Fruit fly (Drosophila melanogaster): Measurements from ENCODE around the gene CG31697.
A peak's percentile ranks its signal among the peaks of the same experiment; 100 is the strongest.

Gene CG31697

DNA sequence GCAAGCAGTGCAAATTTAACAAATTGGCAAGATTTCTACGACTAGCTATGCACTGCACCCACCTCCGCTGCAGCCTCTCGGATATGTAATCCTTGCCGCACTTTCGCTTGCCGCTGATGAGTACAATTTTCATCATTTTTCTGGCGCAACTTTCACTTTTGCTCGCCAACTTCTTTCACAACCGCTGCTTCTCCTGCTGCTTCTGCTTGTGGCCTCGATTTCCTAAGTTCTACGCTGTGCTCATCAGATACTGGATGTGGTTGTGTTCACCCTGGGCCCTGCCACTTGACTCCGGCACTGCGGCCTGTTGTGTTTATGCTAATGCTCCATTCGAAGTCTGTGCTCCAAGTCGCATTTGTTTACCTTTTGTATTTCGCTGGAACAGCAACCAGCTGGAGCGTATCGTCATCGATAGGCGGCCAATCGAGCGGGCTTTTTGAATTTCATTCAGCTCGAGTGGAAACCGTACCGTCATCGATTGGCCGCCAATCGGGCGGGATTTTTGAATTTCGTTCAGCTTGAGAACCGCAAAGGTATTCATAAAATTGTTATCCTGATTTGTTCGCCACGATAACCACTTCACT lies 44.8 kb downstream of the CG31697 start, which contains the start of gene Pmvk (continued):
- no peak for TF ChIP-seq Fer3 (tag; optimal IDR thresholded peaks at IDR 0.05)
- TF ChIP-seq crp (GFP tag; optimal IDR thresholded peaks at IDR 0.05): peak in 1 of 2 experiments; percentile 87
- TF ChIP-seq CG11560 (tag; IDR thresholded peaks at IDR 0.05): no peak
- no peak for TF ChIP-seq B-H2 (GFP tag; optimal IDR thresholded peaks at IDR 0.05)
- TF ChIP-seq unc-4 (GFP tag; IDR thresholded peaks at IDR 0.05; ENCODE audit: partially characterized antibody): peak; percentile 67
- TF ChIP-seq MBD-R2 (GFP tag; IDR thresholded peaks at IDR 0.05): peak; percentile 71
- no peak for TF ChIP-seq twi (tag; optimal IDR thresholded peaks at IDR 0.05)
- TF ChIP-seq YL-1 (GFP tag; optimal IDR thresholded peaks at IDR 0.05): peak; percentile 26
- TF ChIP-seq CG13894 (tag; optimal IDR thresholded peaks at IDR 0.05): no peak
- peak; percentile 98 for TF ChIP-seq nerfin-2 (GFP tag; IDR thresholded peaks at IDR 0.05; ENCODE audit: partially characterized antibody)
- TF ChIP-seq Dref (GFP tag; IDR thresholded peaks at IDR 0.05): peak; percentile 93
- TF ChIP-seq knrl (GFP tag; IDR thresholded peaks at IDR 0.05; ENCODE audit: partially characterized antibody): peak; percentile 46; the same call in 2 of the 3 replicates
- TF ChIP-seq CG14667 (GFP tag; IDR thresholded peaks at IDR 0.05): no peak
- peak; percentile 52 for TF ChIP-seq CG1603 (tag; optimal IDR thresholded peaks at IDR 0.05)
- TF ChIP-seq zfh1 (GFP tag; IDR thresholded peaks at IDR 0.05): no peak
- TF ChIP-seq CG32532 (GFP tag; IDR thresholded peaks at IDR 0.05): no peak
- TF ChIP-seq CG12219 (GFP tag; optimal IDR thresholded peaks at IDR 0.05): no peak
- peak; percentile 85; the same call in 2 of the 3 replicates for TF ChIP-seq hb (GFP tag; IDR thresholded peaks at IDR 0.05; ENCODE audit: partially characterized antibody)
- TF ChIP-seq sob (GFP tag; IDR thresholded peaks at IDR 0.05): no peak
- TF ChIP-seq CkIIα-i1 (GFP tag; IDR thresholded peaks at IDR 0.05): no peak
- TF ChIP-seq CG15073 (GFP tag; optimal IDR thresholded peaks at IDR 0.05): no peak
- no peak for TF ChIP-seq dimm (GFP tag; IDR thresholded peaks at IDR 0.05)
- no peak for TF ChIP-seq CG17385 (GFP tag; optimal IDR thresholded peaks at IDR 0.05)
- TF ChIP-seq mld (GFP tag; IDR thresholded peaks at IDR 0.05; ENCODE audit: partially characterized antibody): peak; percentile 95
- peak; percentile 69 for TF ChIP-seq trem (tag; optimal IDR thresholded peaks at IDR 0.05)
- TF ChIP-seq jigr1 (GFP tag; IDR thresholded peaks at IDR 0.05): no peak
- TF ChIP-seq CG4404 (GFP tag; IDR thresholded peaks at IDR 0.05): no peak
- no peak for TF ChIP-seq zen (tag; optimal IDR thresholded peaks at IDR 0.05)
- TF ChIP-seq otp (GFP tag; IDR thresholded peaks at IDR 0.05): no peak
- no peak for TF ChIP-seq sim (GFP tag; IDR thresholded peaks at IDR 0.05)
- TF ChIP-seq Dfd (GFP tag; optimal IDR thresholded peaks at IDR 0.05): no peak
- no peak for TF ChIP-seq Hr51 (GFP tag; optimal IDR thresholded peaks at IDR 0.05)
- peak; percentile 73 for TF ChIP-seq Dll (GFP tag; IDR thresholded peaks at IDR 0.05; ENCODE audit: partially characterized antibody)
- TF ChIP-seq CG10366 (GFP tag; IDR thresholded peaks at IDR 0.05): no peak
- TF ChIP-seq ap (GFP tag; IDR thresholded peaks at IDR 0.05): no peak
- no peak for TF ChIP-seq CG6683 (GFP tag; optimal IDR thresholded peaks at IDR 0.05)
- TF ChIP-seq Doc3 (GFP tag; IDR thresholded peaks at IDR 0.05; ENCODE audit: partially characterized antibody): peak; percentile 65
- no peak for TF ChIP-seq CG7987 (GFP tag; optimal IDR thresholded peaks at IDR 0.05)
- TF ChIP-seq CG10979 (tag; optimal IDR thresholded peaks at IDR 0.05): no peak
- TF ChIP-seq danr (GFP tag; IDR thresholded peaks at IDR 0.05): no peak
- TF ChIP-seq CrebB (tag; optimal IDR thresholded peaks at IDR 0.05): no peak
- TF ChIP-seq Max (GFP tag; optimal IDR thresholded peaks at IDR 0.05): no peak
- no peak for TF ChIP-seq dati (GFP tag; IDR thresholded peaks at IDR 0.05)
- TF ChIP-seq HLH4C (GFP tag; IDR thresholded peaks at IDR 0.05; ENCODE audit: partially characterized antibody): peak; percentile 97
- peak; percentile 92; the same call in 3 of the 4 replicates for TF ChIP-seq chinmo (GFP tag; IDR thresholded peaks at IDR 0.05; ENCODE audit: partially characterized antibody)
- TF ChIP-seq CG7963 (GFP tag; IDR thresholded peaks at IDR 0.05; ENCODE audit: partially characterized antibody): peak; percentile 94
- TF ChIP-seq pb (GFP tag; optimal IDR thresholded peaks at IDR 0.05): no peak
- TF ChIP-seq CG16815 (GFP tag; optimal IDR thresholded peaks at IDR 0.05): no peak
- no peak for TF ChIP-seq CG34376 (GFP tag; optimal IDR thresholded peaks at IDR 0.05)

All from whole organism, embryonic.